Fruit fly (Drosophila melanogaster) whole organism, adult: ENCODE results near the gene CG43072.

ENCODE experiments used
- CG11617 ChIP-seq: fragments of 200-800 bp; sonication (Bioruptor generic); optimal IDR thresholded peaks from 2 replicates; lab custom pipeline; 2017; ENCODE audit warnings: mild to moderate bottlenecking, missing biosample characterization, missing genetic modification reagents, missing genetic modification characterization
- CG12768 ChIP-seq: fragments of 200-800 bp; sonication (Bioruptor generic); optimal IDR thresholded peaks from 2 replicates; lab custom pipeline; 2017; ENCODE audit warnings: missing biosample characterization, missing genetic modification characterization, mild to moderate bottlenecking, moderate library complexity, missing genetic modification reagents
- CG14711 ChIP-seq: fragments of 200-800 bp; sonication (Bioruptor generic); optimal IDR thresholded peaks from 2 replicates; lab custom pipeline; 2018; ENCODE audit warnings: missing biosample characterization, mild to moderate bottlenecking, missing genetic modification characterization, moderate library complexity
- CG1620 ChIP-seq: fragments of 200-800 bp; sonication (Bioruptor generic); optimal IDR thresholded peaks from 2 replicates; lab custom pipeline; 2016; ENCODE audit warnings: missing biosample characterization, missing genetic modification characterization
- CG33017 ChIP-seq: fragments of 200-800 bp; sonication (Bioruptor generic); optimal IDR thresholded peaks from 2 replicates; lab custom pipeline; 2018; ENCODE audit warnings: missing biosample characterization, mild to moderate bottlenecking, missing genetic modification characterization, moderate library complexity
- CG5204 ChIP-seq: fragments of 200-800 bp; sonication (Bioruptor generic); optimal IDR thresholded peaks from 2 replicates; lab custom pipeline; 2016; ENCODE audit warnings: missing biosample characterization, missing genetic modification characterization
- CG7045 ChIP-seq: fragments of 200-800 bp; sonication (Bioruptor generic); optimal IDR thresholded peaks from 2 replicates; lab custom pipeline; 2017; ENCODE audit warnings: missing biosample characterization, mild to moderate bottlenecking, missing genetic modification characterization
- CG7101 ChIP-seq: fragments of 200-800 bp; sonication (Bioruptor generic); optimal IDR thresholded peaks from 2 replicates; lab custom pipeline; 2018; ENCODE audit warnings: missing biosample characterization, mild to moderate bottlenecking, missing genetic modification characterization, moderate library complexity
- Clk ChIP-seq: fragments of 200-800 bp; sonication (Bioruptor generic); optimal IDR thresholded peaks from 2 replicates; lab custom pipeline; 2017; ENCODE audit warnings: missing biosample characterization, missing genetic modification characterization
- Crg-1 ChIP-seq: fragments of 200-800 bp; sonication (Bioruptor generic); optimal IDR thresholded peaks from 2 replicates; lab custom pipeline; 2016; ENCODE audit warnings: missing biosample characterization, missing genetic modification characterization
- Hr96 ChIP-seq: fragments of 200-800 bp; sonication (Bioruptor generic); optimal IDR thresholded peaks from 2 replicates; lab custom pipeline; 2016; ENCODE audit warnings: missing biosample characterization, missing genetic modification characterization
- Mnt ChIP-seq: fragments of 200-800 bp; sonication (Bioruptor generic); optimal IDR thresholded peaks from 2 replicates; lab custom pipeline; 2016; ENCODE audit warnings: missing biosample characterization, mild to moderate bottlenecking, missing genetic modification characterization
- bab1 ChIP-seq: fragments of 200-800 bp; sonication (Bioruptor generic); optimal IDR thresholded peaks from 3 replicates; lab custom pipeline; 2019; ENCODE audit warnings: missing biosample characterization, mild to moderate bottlenecking, missing genetic modification characterization, moderate library complexity
- cic ChIP-seq: fragments of 200-800 bp; sonication (Bioruptor generic); optimal IDR thresholded peaks from 2 replicates; lab custom pipeline; 2017; ENCODE audit warnings: missing biosample characterization, mild to moderate bottlenecking, missing genetic modification characterization, moderate library complexity
- cnc ChIP-seq, 2 experiments: fragments of >200 bp; optimal IDR thresholded peaks; 2 replicates each; lab custom pipeline; 2017
- kay ChIP-seq: fragments of 200-800 bp; sonication (Bioruptor generic); peaks from one replicate; lab custom pipeline; 2016; ENCODE audit warnings: missing biosample characterization, missing genetic modification characterization, borderline replicate concordance
- ovo ChIP-seq: fragments of 200-800 bp; sonication (Bioruptor generic); optimal IDR thresholded peaks from 2 replicates; lab custom pipeline; 2016; ENCODE audit warnings: missing biosample characterization, missing genetic modification characterization
- pad ChIP-seq: fragments of 200-800 bp; sonication (Bioruptor generic); optimal IDR thresholded peaks from 3 replicates; lab custom pipeline; 2017; ENCODE audit warnings: missing biosample characterization, missing genetic modification characterization, mild to moderate bottlenecking, moderate library complexity, missing genetic modification reagents
- tj ChIP-seq: fragments of 200-800 bp; sonication (Bioruptor generic); optimal IDR thresholded peaks from 3 replicates; lab custom pipeline; 2017; ENCODE audit warnings: missing biosample characterization, mild to moderate bottlenecking, missing genetic modification characterization, moderate library complexity
- toe ChIP-seq: fragments of 200-800 bp; sonication (Bioruptor generic); optimal IDR thresholded peaks from 2 replicates; lab custom pipeline; 2016; ENCODE audit warnings: missing biosample characterization, missing genetic modification characterization

CG43072 gene

dm6 chr3L:21065212-21065902, at the start of gene CG43072:
Gene CG43072, plus strand, starts transcription at chr3L:21065852.
- TF ChIP-seq Mnt (GFP tag; lab: Kevin White, UChicago): no peak
- no peak for TF ChIP-seq Clk
- TF ChIP-seq CG12768 (GFP tag; lab: Kevin White, UChicago): peak; percentile 32
- TF ChIP-seq cic (GFP tag; lab: Kevin White, UChicago): peak; percentile 44
- TF ChIP-seq CG33017: peak; percentile 49
- no peak for TF ChIP-seq CG14711 (tag; lab: Kevin White, UChicago)
- peak; percentile 12 for TF ChIP-seq CG7101 (tag; lab: Kevin White, UChicago)
- TF ChIP-seq bab1 (GFP tag; lab: Kevin White, UChicago): no peak

- no peak for TF ChIP-seq cnc (optimal IDR thresholded peaks at IDR 0.05; lab: Kevin White, UChicago)
- TF ChIP-seq bab1 (GFP tag; lab: Kevin White, UChicago): no peak
- no peak for TF ChIP-seq kay (GFP tag; lab: Kevin White, UChicago)
- no peak for TF ChIP-seq CG1620 (GFP tag; lab: Kevin White, UChicago)
- no peak for TF ChIP-seq CG7045
- no peak for TF ChIP-seq CG12768 (GFP tag; lab: Kevin White, UChicago)
- TF ChIP-seq Clk: no peak
- TF ChIP-seq CG5204: no peak
- TF ChIP-seq Crg-1 (GFP tag; lab: Kevin White, UChicago): no peak
- TF ChIP-seq cic (GFP tag; lab: Kevin White, UChicago): no peak
- peak; percentile 28 for TF ChIP-seq Mnt (GFP tag; lab: Kevin White, UChicago)
- no peak for TF ChIP-seq pad (GFP tag; lab: Kevin White, UChicago)
- no peak for TF ChIP-seq CG11617 (GFP tag; lab: Kevin White, UChicago)
- TF ChIP-seq tj (GFP tag; lab: Kevin White, UChicago): peak; percentile 34
Observed at dm6 chr3L:21023364-21023763, 42.3 kb upstream of the CG43072 start.

dm6 chr3L:21023795-21024194, 41.9 kb upstream of the CG43072 start:
- TF ChIP-seq cic (GFP tag; lab: Kevin White, UChicago) (no peak), CG5204 (no peak), tj (GFP tag; lab: Kevin White, UChicago) (no peak), Mnt (GFP tag; lab: Kevin White, UChicago) (no peak), cnc (optimal IDR thresholded peaks at IDR 0.05; lab: Kevin White, UChicago) (no peak), CG11617 (GFP tag; lab: Kevin White, UChicago) (no peak), toe (no peak), Crg-1 (GFP tag; lab: Kevin White, UChicago) (no peak), CG7101 (tag; lab: Kevin White, UChicago) (no peak), ovo (GFP tag; lab: Kevin White, UChicago) (no peak), Clk (no peak), pad (GFP tag; lab: Kevin White, UChicago) (no peak)

- no peak for TF ChIP-seq CG14711 (tag; lab: Kevin White, UChicago)
- TF ChIP-seq CG11617 (GFP tag; lab: Kevin White, UChicago): no peak
- TF ChIP-seq cnc (optimal IDR thresholded peaks at IDR 0.05; lab: Kevin White, UChicago): no peak
- no peak for TF ChIP-seq Mnt (GFP tag; lab: Kevin White, UChicago)
- no peak for TF ChIP-seq ovo (GFP tag; lab: Kevin White, UChicago)
- no peak for TF ChIP-seq Hr96 (GFP tag; lab: Kevin White, UChicago)
- no peak for TF ChIP-seq CG7101 (tag; lab: Kevin White, UChicago)
- no peak for TF ChIP-seq tj (GFP tag; lab: Kevin White, UChicago)
- TF ChIP-seq kay (GFP tag; lab: Kevin White, UChicago): no peak
- TF ChIP-seq bab1 (GFP tag; lab: Kevin White, UChicago): no peak
- no peak for TF ChIP-seq Clk
- TF ChIP-seq toe: no peak
- no peak for TF ChIP-seq pad (GFP tag; lab: Kevin White, UChicago)
- TF ChIP-seq cic (GFP tag; lab: Kevin White, UChicago): no peak
- TF ChIP-seq Crg-1 (GFP tag; lab: Kevin White, UChicago): no peak
- TF ChIP-seq CG5204: no peak
- TF ChIP-seq CG33017: no peak
- no peak for TF ChIP-seq CG1620 (GFP tag; lab: Kevin White, UChicago)
- no peak for TF ChIP-seq CG7045
Observed at dm6 chr3L:21024563-21024962, 41.1 kb upstream of the CG43072 start.

dm6 chr3L:21024965-21025833, 40.5 kb upstream of the CG43072 start:
- TF ChIP-seq CG33017 (peak; percentile 51), bab1 (GFP tag; lab: Kevin White, UChicago) (no peak), pad (GFP tag; lab: Kevin White, UChicago) (no peak), cic (GFP tag; lab: Kevin White, UChicago) (peak; percentile 74), Hr96 (GFP tag; lab: Kevin White, UChicago) (no peak), CG14711 (tag; lab: Kevin White, UChicago) (peak; percentile 4), CG1620 (GFP tag; lab: Kevin White, UChicago) (no peak), CG12768 (GFP tag; lab: Kevin White, UChicago) (peak; percentile 84), CG11617 (GFP tag; lab: Kevin White, UChicago) (peak; percentile 49), CG7101 (tag; lab: Kevin White, UChicago) (peak; percentile 43), CG7045 (peak; percentile 72), kay (GFP tag; lab: Kevin White, UChicago) (peak; percentile 98), toe (no peak), CG5204 (no peak), cnc (optimal IDR thresholded peaks at IDR 0.05; lab: Kevin White, UChicago) (no peak), Mnt (GFP tag; lab: Kevin White, UChicago) (peak; percentile 16), ovo (GFP tag; lab: Kevin White, UChicago) (peak; percentile 25), Clk (peak; percentile 32), Crg-1 (GFP tag; lab: Kevin White, UChicago) (no peak), tj (GFP tag; lab: Kevin White, UChicago) (peak; percentile 24)
